Worm (Caenorhabditis elegans) whole organism, L4 larva: ENCODE results near the gene ttr-15.

Experiments used
- F44E2.7 ChIP-seq: fragments of 200-800 bp; sonication (Bioruptor generic); IDR thresholded peaks from 2 replicates; pipeline ENCODE4 v2.1.2; 2022; ENCODE audit warnings: missing genetic modification characterization, missing compliant biosample characterization
- F49E8.2 ChIP-seq: sonication (generic microtip); optimal IDR thresholded peaks from 2 replicates; lab custom pipeline; 2016; ENCODE audit warnings: missing compliant biosample characterization, mild to moderate bottlenecking, missing genetic modification characterization, borderline replicate concordance
- Y48G9A.11 ChIP-seq: fragments of 200-800 bp; sonication (Bioruptor generic); IDR thresholded peaks from 2 replicates; pipeline ENCODE4 v1.3.6; 2022; ENCODE audit warnings: missing genetic modification reagents, missing genetic modification characterization, missing compliant biosample characterization
- aha-1 ChIP-seq: fragments of 150-350 bp; peaks from one replicate; lab custom pipeline; 2014; ENCODE audit warnings: missing biosample characterization, missing genetic modification characterization
- arid-1 ChIP-seq: fragments of 200-800 bp; sonication (Bioruptor generic); conservative IDR thresholded peaks from 2 replicates; pipeline ENCODE4 v1.3.6; 2022; ENCODE audit warnings: missing genetic modification reagents, missing genetic modification characterization, missing compliant biosample characterization
- attf-4 ChIP-seq: sonication (generic microtip); optimal IDR thresholded peaks from 3 replicates; lab custom pipeline; 2017; ENCODE audit warnings: missing biosample characterization, missing genetic modification characterization
- ceh-20 ChIP-seq: fragments of 200-800 bp; sonication (Bioruptor generic); IDR thresholded peaks from 2 replicates; pipeline ENCODE4 v1.3.6; 2022; ENCODE audit warnings: missing genetic modification reagents, missing genetic modification characterization, missing compliant biosample characterization
- ceh-82 ChIP-seq: sonication (generic microtip); optimal IDR thresholded peaks from 2 replicates; lab custom pipeline; 2017; ENCODE audit warnings: missing biosample characterization, missing genetic modification characterization
- ces-1 ChIP-seq: fragments of 150-350 bp; sonication (generic microtip); optimal IDR thresholded peaks from 4 replicates; lab custom pipeline; 2014; ENCODE audit warnings: missing biosample characterization, missing genetic modification reagents, missing genetic modification characterization
- ctbp-1 ChIP-seq: fragments of 200-800 bp; sonication (Bioruptor generic); IDR thresholded peaks from 2 replicates; pipeline ENCODE4 v1.3.6; 2022; ENCODE audit warnings: missing genetic modification reagents, missing genetic modification characterization, missing compliant biosample characterization
- daf-12 ChIP-seq: fragments of 150-350 bp; optimal IDR thresholded peaks from 2 replicates; lab custom pipeline; 2014; ENCODE audit warnings: missing biosample characterization, missing genetic modification reagents, missing genetic modification characterization
- daf-8 ChIP-seq: fragments of 200-800 bp; sonication (Bioruptor generic); IDR thresholded peaks from 2 replicates; pipeline ENCODE4 v1.3.6; 2022; ENCODE audit warnings: missing genetic modification characterization, missing compliant biosample characterization
- dve-1 ChIP-seq: sonication (generic microtip); optimal IDR thresholded peaks from 2 replicates; lab custom pipeline; 2017; ENCODE audit warnings: antibody characterized with exemption, mild to moderate bottlenecking, missing genetic modification characterization, missing compliant biosample characterization; ENCODE audit not compliant: insufficient read depth
- egl-27 ChIP-seq: sonication (generic microtip); optimal IDR thresholded peaks from 3 replicates; lab custom pipeline; 2017; ENCODE audit warnings: missing biosample characterization, missing genetic modification reagents, missing genetic modification characterization
- fkh-10 ChIP-seq: fragments of 150-350 bp; optimal IDR thresholded peaks from 2 replicates; lab custom pipeline; 2014; ENCODE audit warnings: missing biosample characterization, missing genetic modification reagents, missing genetic modification characterization
- fos-1 ChIP-seq: fragments of 150-350 bp; optimal IDR thresholded peaks from 2 replicates; lab custom pipeline; 2014; ENCODE audit warnings: missing biosample characterization, missing genetic modification characterization
- hlh-30 ChIP-seq: sonication (generic microtip); optimal IDR thresholded peaks from 2 replicates; lab custom pipeline; 2017; ENCODE audit warnings: antibody characterized with exemption, mild to moderate bottlenecking, missing genetic modification characterization, missing compliant biosample characterization; ENCODE audit not compliant: insufficient read depth
- lin-1 ChIP-seq: fragments of 200-800 bp; sonication (Bioruptor generic); IDR thresholded peaks from 2 replicates; pipeline ENCODE4 v1.3.6; 2022; ENCODE audit warnings: missing genetic modification reagents, missing genetic modification characterization, missing compliant biosample characterization
- lin-38 ChIP-seq: fragments of 200-800 bp; sonication (Bioruptor generic); IDR thresholded peaks from 2 replicates; pipeline ENCODE4 v1.3.6; 2022; ENCODE audit warnings: missing genetic modification reagents, missing genetic modification characterization, missing compliant biosample characterization
- lin-39 ChIP-seq: fragments of 150-350 bp; optimal IDR thresholded peaks from 2 replicates; lab custom pipeline; 2014; ENCODE audit warnings: missing biosample characterization, missing genetic modification reagents, missing genetic modification characterization
- lsy-2 ChIP-seq, 2 experiments: fragments of 150-350 bp in 1 of 2; sonication (generic microtip) in 1 of 2; optimal IDR thresholded peaks; 2 replicates each; lab custom pipeline; 2014 to 2017; ENCODE audit warnings: missing biosample characterization in 2 of 2, missing genetic modification characterization in 2 of 2
- mdl-1 ChIP-seq, 2 experiments: fragments of 150-350 bp in 1 of 2; sonication (generic microtip) in 1 of 2; optimal IDR thresholded peaks; 2 replicates each; lab custom pipeline; 2014 to 2017; ENCODE audit warnings: missing biosample characterization in 2 of 2, missing genetic modification characterization in 2 of 2
- mxl-2 ChIP-seq: fragments of 200-800 bp; sonication (Bioruptor generic); conservative IDR thresholded peaks from 2 replicates; pipeline ENCODE4 v1.3.6; 2022; ENCODE audit warnings: missing genetic modification reagents, missing genetic modification characterization, missing compliant biosample characterization
- nhr-111 ChIP-seq: fragments of 200-800 bp; sonication (Bioruptor generic); optimal IDR thresholded peaks from 2 replicates; lab custom pipeline; 2018; ENCODE audit warnings: mild to moderate bottlenecking, missing genetic modification characterization, missing compliant biosample characterization
- nhr-237 ChIP-seq: sonication (generic microtip); optimal IDR thresholded peaks from 2 replicates; lab custom pipeline; 2017; ENCODE audit warnings: missing biosample characterization, missing genetic modification characterization
- nhr-42 ChIP-seq: fragments of 200-800 bp; sonication (Bioruptor generic); IDR thresholded peaks from 2 replicates; pipeline ENCODE4 v1.3.6; 2022; ENCODE audit warnings: missing genetic modification characterization, missing compliant biosample characterization
- nhr-48 ChIP-seq: sonication (generic microtip); optimal IDR thresholded peaks from 2 replicates; lab custom pipeline; 2016; ENCODE audit warnings: mild to moderate bottlenecking, missing genetic modification characterization, missing compliant biosample characterization
- nhr-77 ChIP-seq: fragments of 150-350 bp; optimal IDR thresholded peaks from 2 replicates; lab custom pipeline; 2014; ENCODE audit warnings: missing biosample characterization, missing genetic modification characterization
- pha-4 ChIP-seq, 2 experiments: fragments of 150-350 bp in 1 of 2; fragments of 200-800 bp in 1 of 2; sonication (Bioruptor generic) in 1 of 2; IDR thresholded peaks in 1 of 2; optimal IDR thresholded peaks in 1 of 2; 2 replicates each; pipeline versions ENCODE4 v1.3.6 to Lab custom; 2014 to 2022; ENCODE audit warnings: missing genetic modification characterization in 2 of 2, missing genetic modification reagents in 2 of 2, missing biosample characterization in 1 of 2, missing compliant biosample characterization in 1 of 2
- set-16 ChIP-seq: fragments of 200-800 bp; sonication (Bioruptor generic); IDR thresholded peaks from 2 replicates; pipeline ENCODE4 v1.3.6; 2022; ENCODE audit warnings: missing genetic modification reagents, missing genetic modification characterization, missing compliant biosample characterization
- snpc-4 ChIP-seq: fragments of 150-350 bp; optimal IDR thresholded peaks from 2 replicates; lab custom pipeline; 2014; ENCODE audit warnings: missing biosample characterization, missing genetic modification characterization
- spr-1 ChIP-seq: sonication (generic microtip); optimal IDR thresholded peaks from 2 replicates; lab custom pipeline; 2016; ENCODE audit warnings: mild to moderate bottlenecking, missing genetic modification characterization, missing compliant biosample characterization
- spr-3 ChIP-seq: fragments of 200-800 bp; sonication (Bioruptor generic); optimal IDR thresholded peaks from 2 replicates; lab custom pipeline; 2018; ENCODE audit warnings: mild to moderate bottlenecking, missing genetic modification characterization, missing compliant biosample characterization
- unc-39 ChIP-seq: sonication (generic microtip); optimal IDR thresholded peaks from 2 replicates; lab custom pipeline; 2017; ENCODE audit warnings: missing biosample characterization, missing genetic modification characterization
- unc-62 ChIP-seq, 3 experiments: fragments of 150-350 bp in 1 of 3; sonication (generic microtip); optimal IDR thresholded peaks in 2 of 3; peaks in 1 of 3; 1 replicate in 1 of 3; 2 replicates in 2 of 3; lab custom pipeline; 2014 to 2017; ENCODE audit warnings: missing biosample characterization in 3 of 3, missing genetic modification characterization in 3 of 3, missing genetic modification reagents in 3 of 3, missing genotype in 1 of 3
- zfp-3 ChIP-seq: fragments of 200-800 bp; sonication (Bioruptor generic); conservative IDR thresholded peaks from 2 replicates; pipeline ENCODE4 v1.3.6; 2022; ENCODE audit warnings: missing genetic modification reagents, missing genetic modification characterization, missing compliant biosample characterization
- ztf-11 ChIP-seq: fragments of 150-350 bp; optimal IDR thresholded peaks from 2 replicates; lab custom pipeline; 2014; ENCODE audit warnings: missing biosample characterization, missing genetic modification characterization

ttr-15 gene

ce11 chrIII:10358751-10359150, 21.1 kb downstream of the ttr-15 start:
- TF ChIP-seq snpc-4 (tag; lab: Kevin White, UChicago) (no peak), fkh-10 (peak; percentile 62), daf-8 (GFP tag; lab: Robert Waterston, UW) (no peak), ctbp-1 (GFP tag; lab: Robert Waterston, UW) (0 out of 2 replicates have a peak, but pooled peaks have one; percentile 55), ceh-20 (GFP tag; lab: Robert Waterston, UW) (no peak), lin-39 (tag; lab: Kevin White, UChicago) (no peak), daf-12 (tag; lab: Kevin White, UChicago) (no peak), pha-4 (GFP tag; IDR thresholded peaks at IDR 0.05; lab: Robert Waterston, UW) (no peak), pha-4 (tag; optimal IDR thresholded peaks at IDR 0.05; lab: Kevin White, UChicago) (no peak), ces-1 (GFP tag; lab: Kevin White, UChicago) (peak; percentile 86), ceh-82 (tag; lab: Kevin White, UChicago) (no peak), lin-38 (GFP tag; lab: Robert Waterston, UW) (no peak), lsy-2 (tag; optimal IDR thresholded peaks at IDR 0.05; lab: Kevin White, UChicago) (peak in 1 of 2 experiments; percentile 46), nhr-48 (no peak), nhr-111 (GFP tag; lab: Kevin White, UChicago) (no peak), nhr-77 (tag; lab: Kevin White, UChicago) (no peak), aha-1 (peak; percentile 14)

DNA sequence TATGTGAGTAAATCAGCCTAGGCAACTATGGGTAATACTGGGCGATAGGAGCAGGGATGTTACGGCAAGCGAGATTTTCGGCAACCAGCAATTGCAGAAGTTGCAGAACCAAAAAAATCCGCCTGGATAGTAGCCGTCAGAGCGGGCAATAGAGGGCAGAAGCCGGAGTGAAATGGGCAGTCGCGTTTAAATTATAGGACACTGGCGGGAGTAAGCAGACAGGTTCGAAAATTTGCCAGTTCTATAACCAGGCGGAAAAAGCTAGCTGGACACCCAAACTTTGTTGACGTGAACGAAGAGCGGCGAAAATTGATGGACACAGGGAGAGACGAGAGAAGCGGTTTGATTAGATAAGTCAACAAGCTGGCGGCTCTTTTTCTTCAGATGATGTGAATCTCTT, 22.3 kb downstream of the ttr-15 start:
- TF ChIP-seq lin-1 (no peak), aha-1 (peak; percentile 93), F49E8.2 (no peak), dve-1 (no peak)

DNA sequence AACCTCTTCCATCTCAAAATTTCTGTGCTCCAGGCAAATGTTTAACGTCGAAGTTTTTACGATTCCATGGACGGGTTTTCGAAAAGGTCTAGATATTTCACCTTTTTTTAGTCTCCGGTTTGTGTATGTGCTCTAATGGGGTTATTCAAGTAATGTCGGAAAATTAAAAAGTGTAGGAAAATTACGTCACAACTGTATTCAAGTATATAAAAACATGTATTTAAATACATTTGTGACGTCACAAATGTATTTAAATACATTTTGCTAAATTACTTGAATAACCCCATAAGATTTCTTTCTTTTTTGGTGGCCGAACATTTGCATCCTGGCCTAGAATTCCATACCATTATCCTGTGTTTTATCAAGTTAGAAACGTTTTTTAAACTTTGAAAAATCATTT, 23.8 kb downstream of the ttr-15 start:
- TF ChIP-seq nhr-237 (tag; lab: Kevin White, UChicago) (no peak), unc-62 (GFP tag; optimal IDR thresholded peaks at IDR 0.05 in 1 of 2; lab: Kevin White, UChicago) (no peak), unc-62 (tag; optimal IDR thresholded peaks at IDR 0.05; lab: Kevin White, UChicago) (no peak)
- TF ChIP-seq, all 104 proteins: peak for 0

DNA sequence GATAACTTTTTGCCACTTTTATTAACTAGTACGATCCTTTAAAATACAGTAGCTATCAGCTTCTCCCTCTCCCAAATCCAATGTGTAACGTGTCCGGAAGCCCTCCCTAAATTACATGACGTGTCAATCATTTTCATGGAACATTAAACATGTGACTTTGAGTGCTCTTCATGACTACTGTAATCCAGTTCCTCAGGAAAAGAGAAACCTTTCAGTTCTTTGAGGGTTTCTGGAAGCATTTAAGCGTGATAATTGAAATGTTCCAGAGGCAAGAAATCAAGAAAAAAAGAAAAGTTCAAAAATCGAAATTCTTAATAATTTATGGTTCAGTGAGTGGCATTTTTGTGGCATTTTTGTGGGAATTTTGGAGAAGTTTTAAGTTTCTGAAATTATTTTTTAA, 25.3 kb downstream of the ttr-15 start:
- no peak for TF ChIP-seq fos-1 (tag; lab: Kevin White, UChicago)
- TF ChIP-seq lin-1, result no peak
- no peak for TF ChIP-seq mxl-2 (GFP tag; lab: Robert Waterston, UW)
- no peak for TF ChIP-seq egl-27
- TF ChIP-seq ctbp-1 (GFP tag; lab: Robert Waterston, UW), result no peak
- no peak for TF ChIP-seq F44E2.7
- no peak for TF ChIP-seq attf-4
- TF ChIP-seq hlh-30 (tag; lab: Kevin White, UChicago), result no peak
- no peak for TF ChIP-seq set-16 (GFP tag; lab: Robert Waterston, UW)
- no peak for TF ChIP-seq nhr-42 (GFP tag; lab: Robert Waterston, UW)
- TF ChIP-seq arid-1 (GFP tag; lab: Robert Waterston, UW), result no peak
- no peak for TF ChIP-seq Y48G9A.11 (GFP tag; lab: Robert Waterston, UW)
- no peak for TF ChIP-seq spr-1 (tag; lab: Kevin White, UChicago)
- TF ChIP-seq mdl-1 (tag; optimal IDR thresholded peaks at IDR 0.05; lab: Kevin White, UChicago), result no peak
- no peak for TF ChIP-seq zfp-3 (GFP tag; lab: Robert Waterston, UW)

DNA sequence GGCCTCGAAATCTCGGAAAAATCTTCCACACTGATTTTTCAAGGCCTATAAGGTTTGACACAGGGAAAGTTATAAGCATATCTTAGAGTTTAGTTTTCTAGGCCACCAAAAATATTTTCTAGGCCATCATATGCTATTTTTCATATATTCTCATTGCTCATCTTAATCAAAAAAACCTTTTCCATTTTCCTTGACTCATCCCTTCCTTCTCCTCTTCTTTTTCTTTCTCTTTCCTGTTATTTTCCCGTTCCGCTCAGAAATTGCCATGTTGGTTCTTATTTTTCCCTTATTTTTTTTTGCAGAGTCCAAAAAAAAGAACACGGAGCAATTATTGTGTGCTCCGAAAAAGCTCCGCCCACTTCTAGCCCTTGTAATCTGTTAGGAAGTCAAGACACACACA, 27.0 kb downstream of the ttr-15 start, which contains the start of gene tbc-8:
Gene tbc-8 (plus strand): TSS at position 301 of the 400 bp plus-strand sequence.
- no peak for TF ChIP-seq spr-3 (GFP tag; lab: Kevin White, UChicago)
- TF ChIP-seq ceh-82 (tag; lab: Kevin White, UChicago), result no peak
- peak; percentile 48 for TF ChIP-seq aha-1
- TF ChIP-seq unc-39, result no peak
- no peak for TF ChIP-seq nhr-237 (tag; lab: Kevin White, UChicago)
- no peak for TF ChIP-seq ztf-11 (tag; lab: Kevin White, UChicago)
